Fruit fly (Drosophila melanogaster) S2 (cell line): ENCODE measurements around the gene CG15561.

ENCODE experiments used
- CG8478 ChIP-seq: fragments of >200 bp; optimal IDR thresholded peaks from 2 replicates; lab custom pipeline; 2018
- CTCF ChIP-seq, 2 experiments: fragments of >200 bp; optimal IDR thresholded peaks; 2 replicates each; lab custom pipeline; 2018

Gene CG15561

dm6 chr3R:31215830-31216229, at the start of gene CG15561:
CG15561 (minus strand) TSS chr3R:31215942.
- no peak for TF ChIP-seq CTCF (optimal IDR thresholded peaks at IDR 0.05; lab: Kevin White, UChicago)
- no peak for TF ChIP-seq CG8478 (lab: Kevin White, UChicago)

- TF ChIP-seq CTCF (optimal IDR thresholded peaks at IDR 0.05; lab: Kevin White, UChicago) (no peak), CG8478 (lab: Kevin White, UChicago) (no peak)
Measured at dm6 chr3R:31265430-31265829, 49.7 kb upstream of the CG15561 start, which contains the start of gene ppk24. ppk24 (plus strand) TSS chr3R:31265730.

- TF ChIP-seq CG8478 (lab: Kevin White, UChicago) (no peak), CTCF (optimal IDR thresholded peaks at IDR 0.05; lab: Kevin White, UChicago) (peak in 1 of 2 experiments; percentile 7)
Measured at dm6 chr3R:31263934-31264333, 48.2 kb upstream of the CG15561 start.

dm6 chr3R:31262298-31262697, 46.6 kb upstream of the CG15561 start, which contains the start of gene CAH5:
CAH5 (plus strand) TSS chr3R:31262598.
- TF ChIP-seq CG8478 (lab: Kevin White, UChicago) (no peak), CTCF (optimal IDR thresholded peaks at IDR 0.05; lab: Kevin White, UChicago) (no peak)

dm6 chr3R:31259947-31260346, 44.2 kb upstream of the CG15561 start, which contains the start of gene CAH16:
CAH16 (plus strand) TSS chr3R:31260247.
- TF ChIP-seq CG8478 (lab: Kevin White, UChicago) = no peak
- no peak for TF ChIP-seq CTCF (optimal IDR thresholded peaks at IDR 0.05; lab: Kevin White, UChicago)

dm6 chr3R:31257299-31257698, 41.6 kb upstream of the CG15561 start, which contains the start of gene CAH6:
CAH6 (plus strand) TSS chr3R:31257599.
- TF ChIP-seq CG8478 (lab: Kevin White, UChicago) (no peak), CTCF (optimal IDR thresholded peaks at IDR 0.05; lab: Kevin White, UChicago) (no peak)

- TF ChIP-seq CG8478 (lab: Kevin White, UChicago) (no peak), CTCF (optimal IDR thresholded peaks at IDR 0.05; lab: Kevin White, UChicago) (no peak)
Measured at dm6 chr3R:31254808-31255207, 39.1 kb upstream of the CG15561 start, which contains the start of the genes CG1750 and spn-F. CG1750 (minus strand) TSS chr3R:31254900. spn-F (plus strand) TSS chr3R:31255127.

- TF ChIP-seq CTCF (optimal IDR thresholded peaks at IDR 0.05; lab: Kevin White, UChicago) = peak in 1 of 2 experiments; percentile 0
- no peak for TF ChIP-seq CG8478 (lab: Kevin White, UChicago)
Measured at dm6 chr3R:31252093-31252962, 36.6 kb upstream of the CG15561 start, which contains the start of the genes qless and mRpL32. qless (minus strand) TSS chr3R:31252608. mRpL32 (plus strand) TSS chr3R:31252872.

- TF ChIP-seq CTCF (optimal IDR thresholded peaks at IDR 0.05; lab: Kevin White, UChicago) (no peak), CG8478 (lab: Kevin White, UChicago) (no peak)
Measured at dm6 chr3R:31251130-31251770, 35.5 kb upstream of the CG15561 start.

dm6 chr3R:31250426-31251034, 34.8 kb upstream of the CG15561 start:
- TF ChIP-seq CG8478 (lab: Kevin White, UChicago) (no peak), CTCF (optimal IDR thresholded peaks at IDR 0.05; lab: Kevin White, UChicago) (no peak)

- TF ChIP-seq CTCF (optimal IDR thresholded peaks at IDR 0.05; lab: Kevin White, UChicago) = no peak
- TF ChIP-seq CG8478 (lab: Kevin White, UChicago) = no peak
Measured at dm6 chr3R:31248245-31248644, 32.5 kb upstream of the CG15561 start.

dm6 chr3R:31247281-31247995, 31.7 kb upstream of the CG15561 start:
- no peak for TF ChIP-seq CG8478 (lab: Kevin White, UChicago)

dm6 chr3R:31245785-31246184, 30.0 kb upstream of the CG15561 start:
- no peak for TF ChIP-seq CG8478 (lab: Kevin White, UChicago)
- TF ChIP-seq CTCF (optimal IDR thresholded peaks at IDR 0.05; lab: Kevin White, UChicago) = no peak
